Worm (Caenorhabditis elegans): ENCODE data around the gene grl-21.

DNA sequence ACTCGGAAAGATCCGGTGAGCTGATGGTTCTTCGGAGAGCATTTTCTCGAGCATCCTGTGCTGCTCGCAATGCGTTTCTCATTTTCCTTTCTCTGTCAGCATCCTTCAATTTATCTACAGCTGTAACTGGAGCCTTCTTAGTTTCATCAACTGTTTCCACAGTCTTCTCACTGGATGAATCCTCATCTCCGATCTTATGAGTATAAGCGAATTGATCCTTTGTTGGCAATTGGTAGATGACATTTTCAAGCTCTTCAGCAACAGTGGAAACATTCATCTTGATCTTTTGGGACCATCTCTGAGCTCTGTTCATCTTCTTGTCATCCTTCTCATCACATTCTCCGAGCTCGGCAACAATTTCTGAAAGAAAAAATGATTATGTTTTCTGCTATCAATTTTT is 42.1 kb downstream of the grl-21 start:
- TF ChIP-seq nhr-28 (tag; optimal IDR thresholded peaks at IDR 0.05) (no peak), nhr-77 (tag; optimal IDR thresholded peaks at IDR 0.05) (no peak), ceh-28 (tag; optimal IDR thresholded peaks at IDR 0.05) (no peak), lsy-12 (tag; optimal IDR thresholded peaks at IDR 0.05) (no peak), nfya-1 (tag; optimal IDR thresholded peaks at IDR 0.05; ENCODE audit: insufficient read depth) (no peak), mdl-1 (tag; optimal IDR thresholded peaks at IDR 0.05) (no peak), ama-1 (optimal IDR thresholded peaks at IDR 0.05) (no peak), ceh-82 (tag; optimal IDR thresholded peaks at IDR 0.05) (no peak), pha-4 (tag; optimal IDR thresholded peaks at IDR 0.05) (no peak), fkh-2 (tag; optimal IDR thresholded peaks at IDR 0.05) (no peak), nhr-237 (tag; optimal IDR thresholded peaks at IDR 0.05) (no peak)

All from whole organism, L3 larva.